Worm (Caenorhabditis elegans) whole organism, L1 larva: ENCODE results near the gene orc-4.

Source experiments
- C16A3.4 ChIP-seq: fragments of 150-350 bp; optimal IDR thresholded peaks from 2 replicates; lab custom pipeline; 2014; ENCODE audit warnings: missing biosample characterization, missing genetic modification characterization
- aha-1 ChIP-seq: fragments of 150-350 bp; optimal IDR thresholded peaks from 2 replicates; lab custom pipeline; 2014; ENCODE audit warnings: missing biosample characterization, missing genetic modification characterization
- ama-1 ChIP-seq: fragments of 150-350 bp; optimal IDR thresholded peaks from 2 replicates; lab custom pipeline; 2014
- jun-1 ChIP-seq: fragments of 150-350 bp; optimal IDR thresholded peaks from 2 replicates; lab custom pipeline; 2014; ENCODE audit warnings: missing biosample characterization, missing genetic modification reagents, missing genetic modification characterization
- lin-35 ChIP-seq, 2 experiments: fragments of 150-350 bp; optimal IDR thresholded peaks; 2 replicates each; lab custom pipeline; 2014; ENCODE audit warnings: missing biosample characterization in 2 of 2, missing genetic modification characterization in 2 of 2, missing genetic modification reagents in 2 of 2
- lir-3 ChIP-seq: sonication (generic microtip); optimal IDR thresholded peaks from 2 replicates; lab custom pipeline; 2016; ENCODE audit warnings: mild to moderate bottlenecking, missing genetic modification characterization, moderate library complexity, missing compliant biosample characterization; ENCODE audit not compliant: poor library complexity
- nhr-90 ChIP-seq: sonication (generic microtip); optimal IDR thresholded peaks from 2 replicates; lab custom pipeline; 2016; ENCODE audit warnings: mild to moderate bottlenecking, missing genetic modification characterization, missing compliant biosample characterization; ENCODE audit not compliant: poor library complexity
- snu-23 ChIP-seq: sonication (generic microtip); optimal IDR thresholded peaks from 2 replicates; lab custom pipeline; 2016; ENCODE audit warnings: missing genetic modification characterization, missing compliant biosample characterization
- tbx-2 ChIP-seq: sonication (generic microtip); optimal IDR thresholded peaks from 2 replicates; lab custom pipeline; 2016; ENCODE audit warnings: missing genetic modification characterization, missing compliant biosample characterization
- unc-62 ChIP-seq: fragments of 150-350 bp; optimal IDR thresholded peaks from 2 replicates; lab custom pipeline; 2014; ENCODE audit warnings: missing biosample characterization, missing genetic modification reagents, missing genetic modification characterization
- unc-86 ChIP-seq: sonication (generic microtip); optimal IDR thresholded peaks from 2 replicates; lab custom pipeline; 2016; ENCODE audit warnings: missing genetic modification characterization, missing compliant biosample characterization

DNA sequence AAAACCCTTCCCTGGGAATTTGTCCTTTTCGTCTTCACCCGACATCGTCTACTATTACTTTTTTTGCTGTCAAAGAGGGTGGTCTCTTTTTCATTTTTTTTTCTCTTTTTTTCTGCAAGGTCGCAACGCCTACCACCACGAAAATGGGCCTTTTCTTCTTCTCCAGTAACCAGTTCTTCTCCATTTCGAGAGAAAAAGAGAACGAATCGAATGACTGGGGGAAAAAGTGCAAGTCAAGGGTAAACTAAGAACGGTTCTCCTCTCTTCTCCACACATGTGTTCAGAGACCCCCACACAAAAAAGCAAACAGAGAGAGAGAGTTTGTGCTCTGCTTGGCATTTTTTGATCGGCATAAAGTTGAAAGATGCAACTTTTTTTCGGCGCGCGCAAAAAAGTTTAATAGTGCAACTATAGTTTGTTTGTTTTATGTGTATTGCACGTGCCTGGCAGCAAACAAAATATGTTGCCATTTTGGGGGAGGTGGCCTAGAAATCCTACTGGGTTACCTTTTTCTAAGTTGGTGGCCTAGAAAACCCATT, 9.4 kb upstream of the orc-4 start:
- no peak for TF ChIP-seq lir-3 (tag; lab: Kevin White, UChicago)
- TF ChIP-seq ama-1: no peak
- no peak for TF ChIP-seq lin-35 (GFP tag; optimal IDR thresholded peaks at IDR 0.05; lab: Kevin White, UChicago)
- TF ChIP-seq aha-1 (tag; lab: Kevin White, UChicago): no peak
- no peak for TF ChIP-seq jun-1 (tag; lab: Kevin White, UChicago)
- TF ChIP-seq C16A3.4 (tag; lab: Kevin White, UChicago): no peak
- TF ChIP-seq tbx-2 (tag; lab: Kevin White, UChicago): no peak
- no peak for TF ChIP-seq unc-62
- TF ChIP-seq nhr-90 (tag; lab: Kevin White, UChicago): no peak
- TF ChIP-seq unc-86 (tag; lab: Kevin White, UChicago): no peak
- TF ChIP-seq snu-23: no peak
